Fruit fly (Drosophila melanogaster) whole organism, embryonic: Measurements from ENCODE around the gene CG13032.

Source experiments
- CG10147 ChIP-seq: fragments of 200-800 bp; sonication (Bioruptor generic); optimal IDR thresholded peaks from 2 replicates; lab custom pipeline; 2019; ENCODE audit warnings: missing biosample characterization, mild to moderate bottlenecking, missing genetic modification characterization, moderate library complexity
- CG1024 ChIP-seq: fragments of 200-800 bp; sonication (Bioruptor generic); IDR thresholded peaks from 2 replicates; pipeline ENCODE4 v1.3.6; 2022; ENCODE audit warnings: missing biosample characterization, missing genetic modification characterization
- CG10267 ChIP-seq: fragments of 200-800 bp; sonication (Bioruptor generic); optimal IDR thresholded peaks from 2 replicates; lab custom pipeline; 2018; ENCODE audit warnings: missing biosample characterization, mild to moderate bottlenecking, missing genetic modification characterization, moderate library complexity
- CG10274 ChIP-seq: fragments of 200-800 bp; sonication (Bioruptor generic); optimal IDR thresholded peaks from 3 replicates; lab custom pipeline; 2017; ENCODE audit warnings: missing biosample characterization, mild to moderate bottlenecking, missing genetic modification characterization
- CG11560 ChIP-seq: fragments of 200-800 bp; sonication (Bioruptor generic); IDR thresholded peaks from 3 replicates; pipeline ENCODE4 v1.3.6; 2022; ENCODE audit warnings: missing biosample characterization, missing genetic modification characterization
- CG13424 ChIP-seq: fragments of 200-800 bp; sonication (Bioruptor generic); optimal IDR thresholded peaks from 2 replicates; lab custom pipeline; 2019; ENCODE audit warnings: missing biosample characterization, mild to moderate bottlenecking, missing genetic modification characterization, moderate library complexity
- CG16813 ChIP-seq: fragments of 200-800 bp; sonication (Bioruptor generic); IDR thresholded peaks from 3 replicates; pipeline ENCODE4 v1.3.6; 2022; ENCODE audit warnings: missing biosample characterization, missing genetic modification characterization; ENCODE audit not compliant: partially characterized antibody
- CG17802 ChIP-seq: fragments of 200-800 bp; sonication (Bioruptor generic); optimal IDR thresholded peaks from 2 replicates; lab custom pipeline; 2018; ENCODE audit warnings: missing biosample characterization, mild to moderate bottlenecking, missing genetic modification characterization, moderate library complexity
- CG18262 ChIP-seq: fragments of 200-800 bp; optimal IDR thresholded peaks from 3 replicates; lab custom pipeline; 2019; ENCODE audit warnings: missing biosample characterization, mild to moderate bottlenecking, missing genetic modification characterization, moderate library complexity
- CG2875 ChIP-seq: fragments of 200-800 bp; sonication (Bioruptor generic); optimal IDR thresholded peaks from 2 replicates; lab custom pipeline; 2017; ENCODE audit warnings: missing biosample characterization, mild to moderate bottlenecking, missing genetic modification characterization, missing genetic modification reagents
- CG30020 ChIP-seq: fragments of 200-800 bp; optimal IDR thresholded peaks from 2 replicates; lab custom pipeline; 2019; ENCODE audit warnings: missing biosample characterization, mild to moderate bottlenecking, missing genetic modification characterization, moderate library complexity
- CG30431 ChIP-seq: fragments of 200-800 bp; sonication (Bioruptor generic); optimal IDR thresholded peaks from 2 replicates; lab custom pipeline; 2017; ENCODE audit warnings: missing biosample characterization, missing genetic modification characterization
- CG3065 ChIP-seq: fragments of 200-800 bp; sonication (Bioruptor generic); optimal IDR thresholded peaks from 2 replicates; lab custom pipeline; 2016; ENCODE audit warnings: missing biosample characterization, missing genetic modification characterization
- CG3281 ChIP-seq: fragments of 200-800 bp; sonication (Bioruptor generic); optimal IDR thresholded peaks from 3 replicates; lab custom pipeline; 2017; ENCODE audit warnings: missing biosample characterization, mild to moderate bottlenecking, missing genetic modification characterization
- CG33213 ChIP-seq: fragments of 200-800 bp; sonication (Bioruptor generic); optimal IDR thresholded peaks from 3 replicates; lab custom pipeline; 2016; ENCODE audit warnings: missing biosample characterization, missing genetic modification characterization
- CG34376 ChIP-seq: fragments of 200-800 bp; sonication (Bioruptor generic); optimal IDR thresholded peaks from 2 replicates; lab custom pipeline; 2018; ENCODE audit warnings: missing biosample characterization, mild to moderate bottlenecking, missing genetic modification characterization
- CG42726 ChIP-seq: fragments of 200-800 bp; sonication (Bioruptor generic); IDR thresholded peaks from 2 replicates; pipeline ENCODE4 v1.3.6; 2022; ENCODE audit warnings: missing biosample characterization, missing genetic modification characterization; ENCODE audit not compliant: partially characterized antibody
- CG4707 ChIP-seq: fragments of 200-800 bp; sonication (Bioruptor generic); optimal IDR thresholded peaks from 2 replicates; lab custom pipeline; 2018; ENCODE audit warnings: missing biosample characterization, mild to moderate bottlenecking, missing genetic modification characterization, moderate library complexity
- CG4730 ChIP-seq: fragments of 200-800 bp; sonication (Bioruptor generic); IDR thresholded peaks from 2 replicates; pipeline ENCODE4 v1.3.6; 2022; ENCODE audit warnings: missing biosample characterization, missing genetic modification characterization
- CG4820 ChIP-seq: fragments of 200-800 bp; sonication (Bioruptor generic); optimal IDR thresholded peaks from 3 replicates; lab custom pipeline; 2016; ENCODE audit warnings: missing biosample characterization, missing genetic modification characterization
- CG5953 ChIP-seq: fragments of 200-800 bp; sonication (Bioruptor generic); IDR thresholded peaks from 2 replicates; pipeline ENCODE4 v1.3.6; 2022; ENCODE audit warnings: missing biosample characterization, missing genetic modification characterization
- CG9215 ChIP-seq: fragments of 200-800 bp; sonication (Bioruptor generic); IDR thresholded peaks from 2 replicates; pipeline ENCODE4 v1.3.6; 2022; ENCODE audit warnings: missing biosample characterization, missing genetic modification characterization
- CG9437 ChIP-seq: fragments of 200-800 bp; sonication (Bioruptor generic); optimal IDR thresholded peaks from 2 replicates; lab custom pipeline; 2018; ENCODE audit warnings: missing biosample characterization, mild to moderate bottlenecking, missing genetic modification characterization
- CG9797 ChIP-seq: fragments of 200-800 bp; sonication (Bioruptor generic); optimal IDR thresholded peaks from 3 replicates; lab custom pipeline; 2018; ENCODE audit warnings: missing biosample characterization, mild to moderate bottlenecking, missing genetic modification characterization
- CG9876 ChIP-seq: fragments of 200-800 bp; sonication (Bioruptor generic); optimal IDR thresholded peaks from 2 replicates; lab custom pipeline; 2016; ENCODE audit warnings: missing biosample characterization, missing genetic modification characterization
- Chrac-16 ChIP-seq: fragments of 200-800 bp; sonication (Bioruptor generic); optimal IDR thresholded peaks from 3 replicates; lab custom pipeline; 2016; ENCODE audit warnings: missing biosample characterization, missing genetic modification characterization
- Dek ChIP-seq: fragments of 200-800 bp; sonication (Bioruptor generic); optimal IDR thresholded peaks from 3 replicates; lab custom pipeline; 2019; ENCODE audit warnings: missing biosample characterization, mild to moderate bottlenecking, missing genetic modification characterization, moderate library complexity
- Med ChIP-seq: fragments of 200-800 bp; sonication (Bioruptor generic); peaks from one replicate; lab custom pipeline; 2016; ENCODE audit warnings: missing biosample characterization, missing genetic modification characterization, mild to moderate bottlenecking, inconsistent platforms, moderate library complexity
- Nf-YA ChIP-seq: fragments of 200-800 bp; sonication (Bioruptor generic); IDR thresholded peaks from 2 replicates; pipeline ENCODE4 v1.3.6; 2022; ENCODE audit warnings: missing biosample characterization, missing genetic modification characterization
- Side ChIP-seq: fragments of 200-800 bp; sonication (Bioruptor generic); optimal IDR thresholded peaks from 2 replicates; lab custom pipeline; 2016; ENCODE audit warnings: missing biosample characterization, missing genetic modification characterization
- Six4 ChIP-seq: fragments of 200-800 bp; sonication (Bioruptor generic); optimal IDR thresholded peaks from 2 replicates; lab custom pipeline; 2016; ENCODE audit warnings: missing biosample characterization, missing genetic modification characterization
- Sry-δ ChIP-seq: fragments of 200-800 bp; sonication (Bioruptor generic); optimal IDR thresholded peaks from 2 replicates; lab custom pipeline; 2016; ENCODE audit warnings: missing biosample characterization, missing genetic modification characterization
- al ChIP-seq: fragments of 200-800 bp; sonication (Bioruptor generic); IDR thresholded peaks from 2 replicates; pipeline ENCODE4 v1.3.6; 2022; ENCODE audit warnings: missing biosample characterization, missing genetic modification characterization
- cad ChIP-seq: fragments of >200 bp; optimal IDR thresholded peaks from 2 replicates; lab custom pipeline; 2017; ENCODE audit warnings: missing biosample characterization, missing genetic modification characterization
- ci ChIP-seq: fragments of 200-800 bp; sonication (Bioruptor generic); IDR thresholded peaks from 3 replicates; pipeline ENCODE4 v1.3.6; 2022; ENCODE audit warnings: missing biosample characterization, missing genetic modification characterization
- crc ChIP-seq: fragments of 200-800 bp; sonication (Bioruptor generic); optimal IDR thresholded peaks from 2 replicates; lab custom pipeline; 2016; ENCODE audit warnings: missing biosample characterization, missing genetic modification characterization
- eyg ChIP-seq: fragments of 200-800 bp; sonication (Bioruptor generic); optimal IDR thresholded peaks from 3 replicates; lab custom pipeline; 2016; ENCODE audit warnings: missing biosample characterization, missing genetic modification characterization
- fd3F ChIP-seq: fragments of 200-800 bp; sonication (Bioruptor generic); optimal IDR thresholded peaks from 2 replicates; lab custom pipeline; 2018; ENCODE audit warnings: missing biosample characterization, mild to moderate bottlenecking, missing genetic modification characterization, moderate library complexity
- ftz-f1 ChIP-seq: fragments of 200-800 bp; sonication (Bioruptor generic); optimal IDR thresholded peaks from 2 replicates; lab custom pipeline; 2016; ENCODE audit warnings: missing biosample characterization, missing genetic modification characterization
- gce ChIP-seq: fragments of 200-800 bp; sonication (Bioruptor generic); IDR thresholded peaks from 3 replicates; pipeline ENCODE4 v1.3.6; 2022; ENCODE audit warnings: missing biosample characterization, missing genetic modification characterization
- gt ChIP-seq: fragments of 200-800 bp; sonication (Bioruptor generic); IDR thresholded peaks from 2 replicates; pipeline ENCODE4 v1.3.6; 2022; ENCODE audit warnings: missing biosample characterization, missing genetic modification characterization
- hth ChIP-seq: fragments of >200 bp; optimal IDR thresholded peaks from 2 replicates; lab custom pipeline; 2017; ENCODE audit warnings: inconsistent platforms
- ind ChIP-seq: fragments of 200-800 bp; sonication (Bioruptor generic); optimal IDR thresholded peaks from 3 replicates; lab custom pipeline; 2016; ENCODE audit warnings: missing biosample characterization, missing genetic modification characterization
- luna ChIP-seq: fragments of 200-800 bp; sonication (Bioruptor generic); optimal IDR thresholded peaks from 2 replicates; lab custom pipeline; 2016; ENCODE audit warnings: missing biosample characterization, missing genetic modification characterization
- onecut ChIP-seq: fragments of 200-800 bp; sonication (Bioruptor generic); IDR thresholded peaks from 2 replicates; pipeline ENCODE4 v1.3.6; 2022; ENCODE audit warnings: missing biosample characterization, missing genetic modification characterization
- pita ChIP-seq: fragments of 200-800 bp; sonication (Bioruptor generic); optimal IDR thresholded peaks from 2 replicates; lab custom pipeline; 2017; ENCODE audit warnings: missing biosample characterization, mild to moderate bottlenecking, missing genetic modification characterization
- shn ChIP-seq: fragments of 200-800 bp; sonication (Bioruptor generic); optimal IDR thresholded peaks from 3 replicates; lab custom pipeline; 2016; ENCODE audit warnings: missing biosample characterization, missing genetic modification characterization
- unpg ChIP-seq: fragments of 200-800 bp; sonication (Bioruptor generic); optimal IDR thresholded peaks from 3 replicates; lab custom pipeline; 2018; ENCODE audit warnings: missing biosample characterization, mild to moderate bottlenecking, missing genetic modification characterization, moderate library complexity
- vfl ChIP-seq: fragments of 200-800 bp; sonication (Bioruptor generic); optimal IDR thresholded peaks from 2 replicates; lab custom pipeline; 2016; ENCODE audit warnings: missing biosample characterization, missing genetic modification characterization
- yki ChIP-seq: fragments of >200 bp; optimal IDR thresholded peaks from 3 replicates; lab custom pipeline; 2018
- zf30C ChIP-seq: fragments of 200-800 bp; sonication (Bioruptor generic); optimal IDR thresholded peaks from 3 replicates; lab custom pipeline; 2018; ENCODE audit warnings: missing biosample characterization, mild to moderate bottlenecking, missing genetic modification characterization

Gene CG13032

DNA sequence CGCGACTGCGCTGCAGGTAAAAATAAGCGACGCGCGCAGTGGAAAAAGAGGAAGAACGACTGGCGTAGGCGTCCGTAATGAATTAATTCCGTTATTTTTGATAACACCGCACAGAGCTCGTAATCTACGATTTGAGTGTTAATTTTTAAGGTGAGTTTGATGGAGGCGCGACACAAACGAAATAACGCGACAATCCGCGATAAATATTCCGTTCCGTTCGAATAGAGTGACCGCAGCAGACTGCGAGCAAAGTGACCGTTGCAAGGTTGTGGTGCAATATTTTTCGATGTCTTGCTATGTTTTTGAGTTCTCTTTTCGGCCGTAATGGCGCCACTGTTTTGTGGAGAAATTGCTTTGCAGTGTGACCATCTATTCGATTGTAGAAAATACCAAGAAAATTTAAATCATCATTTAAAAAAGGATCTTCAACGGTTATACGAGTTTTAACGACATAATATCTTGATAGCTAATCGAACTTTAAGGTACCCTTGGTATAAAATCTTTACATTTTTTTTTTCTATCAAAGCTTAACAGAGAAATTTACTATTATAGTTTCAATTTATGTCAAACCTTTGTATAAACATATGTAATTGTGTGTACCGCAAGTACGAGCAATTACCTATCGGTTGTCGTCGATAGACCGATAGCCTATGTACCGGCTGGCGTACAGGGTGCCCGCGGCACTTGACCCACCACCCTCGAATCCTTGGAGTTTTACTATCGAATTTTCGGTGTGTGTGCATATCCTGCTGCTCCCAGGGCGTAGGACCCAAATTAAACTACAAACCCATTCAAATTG lies 37.9 kb downstream of the CG13032 start, which contains the start of the genes CG43954, Lasp and Dab (continued):
- no peak for TF ChIP-seq Dek (tag; lab: Kevin White, UChicago)
- TF ChIP-seq zf30C, result peak; percentile 37
- peak; percentile 24 for TF ChIP-seq CG18262 (tag; lab: Kevin White, UChicago)
- peak; percentile 62 for TF ChIP-seq cad (GFP tag; lab: Kevin White, UChicago)
- TF ChIP-seq ftz-f1 (GFP tag; lab: Kevin White, UChicago), result peak; percentile 81
- peak; percentile 97 for TF ChIP-seq CG9797 (GFP tag; lab: Kevin White, UChicago)
- TF ChIP-seq Side, result no peak
- no peak for TF ChIP-seq hth (lab: Kevin White, UChicago)
- no peak for TF ChIP-seq yki
- no peak for TF ChIP-seq Nf-YA (GFP tag; lab: Robert Waterston, UW)
- TF ChIP-seq CG2875 (GFP tag; lab: Kevin White, UChicago), result peak; percentile 27
- peak; percentile 76; the same call in 2 of the 3 replicates for TF ChIP-seq ci (GFP tag; lab: Robert Waterston, UW)
- TF ChIP-seq Six4, result peak; percentile 5
- peak; percentile 37; the same call in 1 of the 2 replicates for TF ChIP-seq onecut (GFP tag; lab: Robert Waterston, UW)
- peak; percentile 10 for TF ChIP-seq pita (GFP tag; lab: Kevin White, UChicago)
- TF ChIP-seq CG16813 (GFP tag; lab: Robert Waterston, UW), result peak; percentile 52; the same call in 1 of the 3 replicates
- peak; percentile 47 for TF ChIP-seq CG10267 (tag; lab: Kevin White, UChicago)
- TF ChIP-seq unpg, result peak; percentile 32
- no peak for TF ChIP-seq CG10274 (GFP tag; lab: Kevin White, UChicago)
- TF ChIP-seq CG4730, result no peak
- TF ChIP-seq CG30431, result no peak
- no peak for TF ChIP-seq CG9215
- TF ChIP-seq ind, result no peak
- TF ChIP-seq vfl (GFP tag; lab: Kevin White, UChicago), result no peak
- TF ChIP-seq CG9437, result no peak
- peak; percentile 71 for TF ChIP-seq CG34376
- TF ChIP-seq CG30020 (tag; lab: Kevin White, UChicago), result peak; percentile 61
- peak; percentile 42 for TF ChIP-seq CG4707 (GFP tag; lab: Kevin White, UChicago)
- no peak for TF ChIP-seq gt (GFP tag; lab: Robert Waterston, UW)
- TF ChIP-seq Med (GFP tag; lab: Kevin White, UChicago), result peak; percentile 89
- TF ChIP-seq fd3F (GFP tag; lab: Kevin White, UChicago), result no peak
- TF ChIP-seq CG5953 (GFP tag; lab: Robert Waterston, UW), result peak; percentile 22; the same call in 1 of the 2 replicates
- TF ChIP-seq al (GFP tag; lab: Robert Waterston, UW), result no peak
- peak; percentile 3 for TF ChIP-seq CG10147 (GFP tag; lab: Kevin White, UChicago)
- peak; percentile 10 for TF ChIP-seq Chrac-16 (GFP tag; lab: Kevin White, UChicago)
- no peak for TF ChIP-seq CG4820 (GFP tag; lab: Kevin White, UChicago)
- no peak for TF ChIP-seq CG9876 (GFP tag; lab: Kevin White, UChicago)
- TF ChIP-seq CG42726 (GFP tag; lab: Robert Waterston, UW), result peak; percentile 70; the same call in 1 of the 2 replicates
- TF ChIP-seq luna (GFP tag; lab: Kevin White, UChicago), result no peak
- TF ChIP-seq CG17802 (tag; lab: Kevin White, UChicago), result no peak
- peak; percentile 49 for TF ChIP-seq Sry-δ (GFP tag; lab: Kevin White, UChicago)
- peak; percentile 9 for TF ChIP-seq shn (GFP tag; lab: Kevin White, UChicago)
- TF ChIP-seq CG3065 (GFP tag; lab: Kevin White, UChicago), result peak; percentile 24
- TF ChIP-seq gce, result 0 out of 3 replicates have a peak, but pooled peaks have one; percentile 36
- no peak for TF ChIP-seq CG1024 (GFP tag; lab: Robert Waterston, UW)
- no peak for TF ChIP-seq eyg (GFP tag; lab: Kevin White, UChicago)
- no peak for TF ChIP-seq crc (GFP tag; lab: Kevin White, UChicago)
- no peak for TF ChIP-seq CG13424 (tag; lab: Kevin White, UChicago)
- no peak for TF ChIP-seq CG3281
- no peak for TF ChIP-seq CG11560 (tag; lab: Robert Waterston, UW)
- peak; percentile 90 for TF ChIP-seq CG33213 (GFP tag; lab: Kevin White, UChicago)
